In the genomic region with DNA sequence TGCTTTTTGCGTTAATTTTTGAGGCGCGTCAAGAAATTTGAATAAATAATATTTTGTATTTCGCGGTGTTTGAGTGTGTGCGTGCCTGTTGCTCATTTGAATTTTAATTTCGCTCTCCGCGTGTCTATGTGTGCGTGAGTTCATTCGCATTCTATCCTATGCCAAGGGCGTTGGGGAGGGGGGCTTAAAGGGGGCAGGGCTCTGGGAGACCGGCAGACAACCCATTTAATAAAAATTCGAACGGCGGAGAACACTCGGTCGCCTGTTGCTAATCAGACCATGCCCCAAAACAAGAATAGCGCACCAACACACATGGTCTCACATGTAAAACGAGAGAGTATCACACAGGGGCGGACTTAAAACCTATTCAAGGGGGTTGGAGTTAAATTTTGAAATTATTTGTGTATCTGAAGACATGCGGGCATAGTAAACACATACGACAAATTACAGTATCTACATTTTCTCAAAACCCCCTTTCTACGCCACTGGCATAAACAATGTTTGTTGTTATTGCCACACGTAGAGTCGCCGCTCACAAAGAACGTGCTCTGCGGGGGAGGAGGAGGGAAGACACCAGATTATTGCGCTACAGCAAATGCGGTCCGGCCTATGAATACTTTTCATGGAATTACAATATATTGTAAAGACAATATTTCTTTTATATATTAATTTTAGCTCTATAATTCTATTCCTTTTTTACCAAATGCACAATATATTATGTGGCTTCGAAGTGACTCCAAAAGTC, we compare ENCODE assay signal across 1 fruit fly cellular context.
A peak's percentile ranks its signal among the peaks of the same experiment; 100 is the strongest.
TF ChIP-seq lines count a peak whose summit lies in the region.

No protein-coding gene starts in this region.

TF ChIP-seq in whole organism, embryonic, 481 proteins besides CTCF, POLR2A, EP300 and RAD21 (continued from another document and continues in another):
- TF ChIP-seq tna (GFP tag; IDR thresholded peaks at IDR 0.05; lab: Robert Waterston, UW; ENCODE audit: partially characterized antibody), result no peak; the same call in 1 of the 2 replicates
- TF ChIP-seq CG15073 (GFP tag; optimal IDR thresholded peaks at IDR 0.05; lab: Kevin White, UChicago), result peak; percentile 93
- TF ChIP-seq dati (GFP tag; IDR thresholded peaks at IDR 0.05; lab: Robert Waterston, UW), result peak; percentile 97
- TF ChIP-seq Asciz (GFP tag; optimal IDR thresholded peaks at IDR 0.05; lab: Kevin White, UChicago), result peak; percentile 99
- peak; percentile 100 for TF ChIP-seq sob (GFP tag; IDR thresholded peaks at IDR 0.05; lab: Robert Waterston, UW)
- peak; percentile 99 for TF ChIP-seq CG8388 (GFP tag; optimal IDR thresholded peaks at IDR 0.05; lab: Kevin White, UChicago)
- peak; percentile 100 for TF ChIP-seq CG16815 (GFP tag; optimal IDR thresholded peaks at IDR 0.05; lab: Kevin White, UChicago)
- TF ChIP-seq E2f2 (GFP tag; IDR thresholded peaks at IDR 0.05; lab: Robert Waterston, UW), result peak; percentile 89
- peak; percentile 99 for TF ChIP-seq CG17328 (GFP tag; IDR thresholded peaks at IDR 0.05; lab: Robert Waterston, UW)
- TF ChIP-seq jigr1 (GFP tag; IDR thresholded peaks at IDR 0.05; lab: Robert Waterston, UW), result peak; percentile 95
- peak; percentile 21 to 70 for TF ChIP-seq Trl (optimal IDR thresholded peaks at IDR 0.05; lab: Kevin White, UChicago)
- peak; percentile 100 for TF ChIP-seq Trl (GFP tag; optimal IDR thresholded peaks at IDR 0.05; lab: Kevin White, UChicago)
- TF ChIP-seq ftz-f1 (GFP tag; optimal IDR thresholded peaks at IDR 0.05; lab: Kevin White, UChicago), result peak; percentile 96
- peak; percentile 99 for TF ChIP-seq CG10274 (GFP tag; optimal IDR thresholded peaks at IDR 0.05; lab: Kevin White, UChicago)
- TF ChIP-seq nmo (GFP tag; optimal IDR thresholded peaks at IDR 0.05; lab: Kevin White, UChicago), result peak; percentile 100
- peak; percentile 100 for TF ChIP-seq org-1 (GFP tag; optimal IDR thresholded peaks at IDR 0.05; lab: Kevin White, UChicago)
- peak; percentile 100 for TF ChIP-seq ems (GFP tag; optimal IDR thresholded peaks at IDR 0.05; lab: Kevin White, UChicago)
- TF ChIP-seq CG18764 (GFP tag; optimal IDR thresholded peaks at IDR 0.05; lab: Kevin White, UChicago), result peak; percentile 99
- peak; percentile 95 for TF ChIP-seq MESR4 (GFP tag; optimal IDR thresholded peaks at IDR 0.05; lab: Kevin White, UChicago)
- peak; percentile 96 for TF ChIP-seq CG43689 (GFP tag; IDR thresholded peaks at IDR 0.05; lab: Robert Waterston, UW)
- peak; percentile 100 for TF ChIP-seq Hmr (GFP tag; optimal IDR thresholded peaks at IDR 0.05; lab: Kevin White, UChicago)
- TF ChIP-seq pros (GFP tag; optimal IDR thresholded peaks at IDR 0.05; lab: Kevin White, UChicago), result peak; percentile 95
- TF ChIP-seq en (GFP tag; optimal IDR thresholded peaks at IDR 0.05; lab: Kevin White, UChicago), result peak; percentile 99
- peak; percentile 100 for TF ChIP-seq CG11456 (GFP tag; IDR thresholded peaks at IDR 0.05; lab: Robert Waterston, UW)
- peak; percentile 47; the same call in 1 of the 2 replicates for TF ChIP-seq CG13287 (GFP tag; IDR thresholded peaks at IDR 0.05; lab: Robert Waterston, UW; ENCODE audit: partially characterized antibody)
- peak; percentile 100 for TF ChIP-seq CrebB (tag; optimal IDR thresholded peaks at IDR 0.05; lab: Kevin White, UChicago)
- peak; percentile 100 for TF ChIP-seq chm (GFP tag; IDR thresholded peaks at IDR 0.05; lab: Robert Waterston, UW)
- TF ChIP-seq Six4 (GFP tag; optimal IDR thresholded peaks at IDR 0.05; lab: Kevin White, UChicago), result peak; percentile 100
- TF ChIP-seq CG8089 (GFP tag; optimal IDR thresholded peaks at IDR 0.05; lab: Kevin White, UChicago), result peak; percentile 99
- peak; percentile 61 for TF ChIP-seq hkb (optimal IDR thresholded peaks at IDR 0.05; lab: Kevin White, UChicago)
- peak; percentile 99 for TF ChIP-seq hkb (GFP tag; IDR thresholded peaks at IDR 0.05; lab: Robert Waterston, UW)
- TF ChIP-seq CG10979 (tag; optimal IDR thresholded peaks at IDR 0.05; lab: Kevin White, UChicago), result peak; percentile 99
- peak; percentile 99 for TF ChIP-seq abd-A (tag; optimal IDR thresholded peaks at IDR 0.05; lab: Kevin White, UChicago)
- peak; percentile 98 for TF ChIP-seq D19B (GFP tag; optimal IDR thresholded peaks at IDR 0.05; lab: Kevin White, UChicago)
- peak; percentile 100 for TF ChIP-seq ATbp (GFP tag; optimal IDR thresholded peaks at IDR 0.05; lab: Kevin White, UChicago)
- no peak for TF ChIP-seq Bgb (GFP tag; IDR thresholded peaks at IDR 0.05; lab: Robert Waterston, UW; ENCODE audit: partially characterized antibody)
- TF ChIP-seq CG14860 (GFP tag; IDR thresholded peaks at IDR 0.05; lab: Robert Waterston, UW; ENCODE audit: partially characterized antibody), result no peak
- TF ChIP-seq sd (tag; optimal IDR thresholded peaks at IDR 0.05; lab: Kevin White, UChicago), result peak; percentile 99
- peak; percentile 100 for TF ChIP-seq CG9932 (GFP tag; IDR thresholded peaks at IDR 0.05; lab: Robert Waterston, UW)
- TF ChIP-seq CG13296 (GFP tag; optimal IDR thresholded peaks at IDR 0.05; lab: Kevin White, UChicago), result peak; percentile 100
- peak; percentile 99 for TF ChIP-seq ERR (GFP tag; optimal IDR thresholded peaks at IDR 0.05; lab: Kevin White, UChicago)
- TF ChIP-seq CG8281 (tag; optimal IDR thresholded peaks at IDR 0.05; lab: Kevin White, UChicago), result peak; percentile 95
- TF ChIP-seq CG33557 (GFP tag; optimal IDR thresholded peaks at IDR 0.05; lab: Kevin White, UChicago), result peak; percentile 100
- TF ChIP-seq pfk (GFP tag; optimal IDR thresholded peaks at IDR 0.05; lab: Kevin White, UChicago), result peak; percentile 87
- TF ChIP-seq CG11085 (GFP tag; IDR thresholded peaks at IDR 0.05; lab: Robert Waterston, UW), result peak; percentile 99
- peak; percentile 96 for TF ChIP-seq Bdp1 (GFP tag; optimal IDR thresholded peaks at IDR 0.05; lab: Kevin White, UChicago)
- TF ChIP-seq Lim3 (GFP tag; IDR thresholded peaks at IDR 0.05; lab: Robert Waterston, UW), result peak; percentile 92
- peak; percentile 99 for TF ChIP-seq CG15601 (tag; optimal IDR thresholded peaks at IDR 0.05; lab: Kevin White, UChicago)
- no peak for TF ChIP-seq zen2 (GFP tag; IDR thresholded peaks at IDR 0.05; lab: Robert Waterston, UW; ENCODE audit: partially characterized antibody)
- TF ChIP-seq NC2β (GFP tag; optimal IDR thresholded peaks at IDR 0.05; lab: Kevin White, UChicago), result peak; percentile 99
- TF ChIP-seq CG14014 (GFP tag; IDR thresholded peaks at IDR 0.05; lab: Robert Waterston, UW), result peak; percentile 99
- peak; percentile 100 for TF ChIP-seq gcm2 (GFP tag; optimal IDR thresholded peaks at IDR 0.05; lab: Kevin White, UChicago)
- peak; percentile 100 for TF ChIP-seq gem (tag; optimal IDR thresholded peaks at IDR 0.05; lab: Kevin White, UChicago)
- TF ChIP-seq CG3838 (GFP tag; optimal IDR thresholded peaks at IDR 0.05; lab: Kevin White, UChicago), result peak; percentile 98
- peak; percentile 99 for TF ChIP-seq ranshi (GFP tag; IDR thresholded peaks at IDR 0.05; lab: Robert Waterston, UW)
- TF ChIP-seq CG1832 (GFP tag; optimal IDR thresholded peaks at IDR 0.05; lab: Kevin White, UChicago), result no peak
- peak; percentile 99 for TF ChIP-seq Oli (tag; optimal IDR thresholded peaks at IDR 0.05; lab: Kevin White, UChicago)
- peak; percentile 77 for TF ChIP-seq Dip2 (GFP tag; IDR thresholded peaks at IDR 0.05; lab: Robert Waterston, UW)
- peak in 1 of 3 experiments; percentile 99 for TF ChIP-seq lola (GFP tag; optimal IDR thresholded peaks at IDR 0.05; lab: Kevin White, UChicago)
- peak; percentile 99 for TF ChIP-seq Ptx1 (GFP tag; IDR thresholded peaks at IDR 0.05; lab: Robert Waterston, UW)
- peak; percentile 100 for TF ChIP-seq CG12659 (GFP tag; optimal IDR thresholded peaks at IDR 0.05; lab: Kevin White, UChicago)
- TF ChIP-seq sens (GFP tag; lab: Kevin White, UChicago), result peak; percentile 100
- TF ChIP-seq HHEX (GFP tag; optimal IDR thresholded peaks at IDR 0.05; lab: Kevin White, UChicago), result peak; percentile 100
- peak; percentile 99 for TF ChIP-seq CG18262 (tag; optimal IDR thresholded peaks at IDR 0.05; lab: Kevin White, UChicago)
- peak; percentile 99 for TF ChIP-seq CG31388 (GFP tag; optimal IDR thresholded peaks at IDR 0.05; lab: Kevin White, UChicago)
- peak; percentile 98 for TF ChIP-seq sens-2 (GFP tag; IDR thresholded peaks at IDR 0.05; lab: Robert Waterston, UW)
- TF ChIP-seq CG8944 (GFP tag; optimal IDR thresholded peaks at IDR 0.05; lab: Kevin White, UChicago), result peak; percentile 100
- peak; percentile 97 for TF ChIP-seq Spps (tag; optimal IDR thresholded peaks at IDR 0.05; lab: Kevin White, UChicago)
- TF ChIP-seq CG30431 (GFP tag; optimal IDR thresholded peaks at IDR 0.05; lab: Kevin White, UChicago), result peak; percentile 99
- TF ChIP-seq B-H2 (GFP tag; optimal IDR thresholded peaks at IDR 0.05; lab: Kevin White, UChicago), result peak; percentile 100
- peak; percentile 45 for TF ChIP-seq gfzf (GFP tag; optimal IDR thresholded peaks at IDR 0.05; lab: Kevin White, UChicago)
- peak; percentile 99 for TF ChIP-seq dmrt99B (tag; optimal IDR thresholded peaks at IDR 0.05; lab: Kevin White, UChicago)
- TF ChIP-seq Mad (GFP tag; optimal IDR thresholded peaks at IDR 0.05; lab: Kevin White, UChicago), result peak; percentile 100
- TF ChIP-seq hbn (GFP tag; IDR thresholded peaks at IDR 0.05; lab: Robert Waterston, UW; ENCODE audit: partially characterized antibody), result no peak
- peak; percentile 98 for TF ChIP-seq CG10565 (GFP tag; optimal IDR thresholded peaks at IDR 0.05; lab: Kevin White, UChicago)
- TF ChIP-seq HLH3B (GFP tag; IDR thresholded peaks at IDR 0.05; lab: Robert Waterston, UW), result peak; percentile 99
- peak; percentile 99 for TF ChIP-seq Max (GFP tag; optimal IDR thresholded peaks at IDR 0.05; lab: Kevin White, UChicago)
- TF ChIP-seq insv (GFP tag; optimal IDR thresholded peaks at IDR 0.05; lab: Kevin White, UChicago), result peak; percentile 82 to 90
- peak; percentile 99 for TF ChIP-seq Camta (GFP tag; optimal IDR thresholded peaks at IDR 0.05; lab: Kevin White, UChicago)
- TF ChIP-seq CG33213 (GFP tag; optimal IDR thresholded peaks at IDR 0.05; lab: Kevin White, UChicago), result peak; percentile 100
- TF ChIP-seq CG16863 (GFP tag; optimal IDR thresholded peaks at IDR 0.05; lab: Kevin White, UChicago), result peak; percentile 100
- peak; percentile 97 for TF ChIP-seq CG17186 (GFP tag; optimal IDR thresholded peaks at IDR 0.05; lab: Kevin White, UChicago)
- peak; percentile 100 for TF ChIP-seq Xbp1 (GFP tag; optimal IDR thresholded peaks at IDR 0.05; lab: Kevin White, UChicago)
- TF ChIP-seq Opbp (GFP tag; IDR thresholded peaks at IDR 0.05; lab: Robert Waterston, UW; ENCODE audit: partially characterized antibody), result peak; percentile 47; the same call in 1 of the 3 replicates
- peak; percentile 98 for TF ChIP-seq danr (GFP tag; IDR thresholded peaks at IDR 0.05; lab: Robert Waterston, UW)
- TF ChIP-seq Abd-B (GFP tag; optimal IDR thresholded peaks at IDR 0.05; lab: Kevin White, UChicago), result peak; percentile 99
- peak; percentile 99 for TF ChIP-seq Oaz (GFP tag; IDR thresholded peaks at IDR 0.05; lab: Robert Waterston, UW)
- TF ChIP-seq tup (GFP tag; optimal IDR thresholded peaks at IDR 0.05; lab: Kevin White, UChicago), result peak; percentile 99
- peak; percentile 99 for TF ChIP-seq MTF-1 (GFP tag; optimal IDR thresholded peaks at IDR 0.05; lab: Kevin White, UChicago; ENCODE audit: borderline replicate concordance)
- TF ChIP-seq CG34224 (GFP tag; IDR thresholded peaks at IDR 0.05; lab: Robert Waterston, UW; ENCODE audit: partially characterized antibody), result peak; percentile 38; the same call in 1 of the 3 replicates
- peak; percentile 99 for TF ChIP-seq CG2712 (tag; optimal IDR thresholded peaks at IDR 0.05; lab: Kevin White, UChicago)
- TF ChIP-seq CG18619 (GFP tag; optimal IDR thresholded peaks at IDR 0.05; lab: Kevin White, UChicago), result peak; percentile 100
- peak; percentile 94 for TF ChIP-seq CG14965 (GFP tag; optimal IDR thresholded peaks at IDR 0.05; lab: Kevin White, UChicago; ENCODE audit: borderline replicate concordance)
- TF ChIP-seq caup (GFP tag; optimal IDR thresholded peaks at IDR 0.05; lab: Kevin White, UChicago; ENCODE audit: severe bottlenecking), result peak; percentile 100
- peak; percentile 97 for TF ChIP-seq CG7357 (GFP tag; IDR thresholded peaks at IDR 0.05; lab: Robert Waterston, UW)
- peak; percentile 99 for TF ChIP-seq CG11247 (GFP tag; IDR thresholded peaks at IDR 0.05; lab: Robert Waterston, UW)
- TF ChIP-seq oc (tag; optimal IDR thresholded peaks at IDR 0.05; lab: Kevin White, UChicago), result peak; percentile 99
- peak; percentile 100 for TF ChIP-seq Med (GFP tag; lab: Kevin White, UChicago)
- TF ChIP-seq CG10431 (GFP tag; optimal IDR thresholded peaks at IDR 0.05; lab: Kevin White, UChicago), result peak; percentile 99
- peak; percentile 99 for TF ChIP-seq gsb (GFP tag; IDR thresholded peaks at IDR 0.05; lab: Robert Waterston, UW)
- peak; percentile 99 for TF ChIP-seq ttk (GFP tag; IDR thresholded peaks at IDR 0.05; lab: Robert Waterston, UW)
- TF ChIP-seq CG3847 (GFP tag; IDR thresholded peaks at IDR 0.05; lab: Robert Waterston, UW), result peak; percentile 100
- peak; percentile 88 for TF ChIP-seq CG10321 (GFP tag; IDR thresholded peaks at IDR 0.05; lab: Robert Waterston, UW)
- peak; percentile 99 for TF ChIP-seq CG11093 (GFP tag; IDR thresholded peaks at IDR 0.05; lab: Robert Waterston, UW)
- TF ChIP-seq CG31365 (tag; optimal IDR thresholded peaks at IDR 0.05; lab: Kevin White, UChicago), result peak; percentile 96
- peak; percentile 100 for TF ChIP-seq dysf (GFP tag; IDR thresholded peaks at IDR 0.05; lab: Robert Waterston, UW)
- TF ChIP-seq Atf6 (GFP tag; IDR thresholded peaks at IDR 0.05; lab: Robert Waterston, UW), result peak; percentile 100
- TF ChIP-seq CG14667 (GFP tag; IDR thresholded peaks at IDR 0.05; lab: Robert Waterston, UW), result peak; percentile 98
- peak; percentile 100 for TF ChIP-seq CoRest (tag; optimal IDR thresholded peaks at IDR 0.05; lab: Kevin White, UChicago)
- peak; percentile 99 for TF ChIP-seq Drgx (GFP tag; IDR thresholded peaks at IDR 0.05; lab: Robert Waterston, UW)
- no peak for TF ChIP-seq CG7963 (GFP tag; IDR thresholded peaks at IDR 0.05; lab: Robert Waterston, UW; ENCODE audit: partially characterized antibody)
- peak in 1 of 2 experiments; percentile 75 for TF ChIP-seq Dfd (GFP tag; optimal IDR thresholded peaks at IDR 0.05; lab: Kevin White, UChicago)
- TF ChIP-seq CG14441 (GFP tag; IDR thresholded peaks at IDR 0.05; lab: Robert Waterston, UW), result peak; percentile 99
- peak; percentile 94 for TF ChIP-seq ap (GFP tag; IDR thresholded peaks at IDR 0.05; lab: Robert Waterston, UW)
- TF ChIP-seq CG15514 (GFP tag; optimal IDR thresholded peaks at IDR 0.05; lab: Kevin White, UChicago), result peak; percentile 96
- peak; percentile 46; the same call in 2 of the 3 replicates for TF ChIP-seq knrl (GFP tag; IDR thresholded peaks at IDR 0.05; lab: Robert Waterston, UW; ENCODE audit: partially characterized antibody)
- TF ChIP-seq CG17361 (GFP tag; IDR thresholded peaks at IDR 0.05; lab: Robert Waterston, UW), result peak; percentile 100
- peak; percentile 99 for TF ChIP-seq CG12942 (GFP tag; optimal IDR thresholded peaks at IDR 0.05; lab: Kevin White, UChicago)
- TF ChIP-seq nau (GFP tag; optimal IDR thresholded peaks at IDR 0.05; lab: Kevin White, UChicago), result peak; percentile 99
